1 fruit fly cellular context compared by ENCODE assay signal in the genomic region with DNA sequence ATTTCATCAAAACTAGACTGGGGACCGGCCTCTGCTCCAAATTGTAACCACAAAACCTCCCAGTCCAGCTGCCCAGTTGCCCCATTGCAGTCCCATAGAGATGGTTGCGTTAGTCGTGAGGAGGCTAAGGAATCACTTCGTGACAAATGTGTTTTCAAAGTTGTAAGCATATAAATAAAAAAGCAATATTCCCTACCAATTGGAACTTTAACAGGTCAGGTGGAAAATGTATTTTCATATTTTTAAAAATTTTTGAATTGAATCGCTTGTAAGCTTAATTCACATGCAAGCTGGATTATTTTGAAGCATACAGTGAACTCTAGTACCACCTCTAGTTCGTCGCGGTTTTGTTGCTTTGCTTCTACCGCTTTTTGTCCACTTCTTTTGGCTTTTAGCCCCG.
TF ChIP-seq lines count a peak whose summit lies in the region.

No protein-coding gene starts in this region.

TF ChIP-seq in whole organism, prepupa, 60 proteins besides CTCF, POLR2A, EP300 and RAD21 (continued from another document):
- TF ChIP-seq CG31627 (GFP tag; optimal IDR thresholded peaks at IDR 0.05; lab: Kevin White, UChicago) = no peak
- TF ChIP-seq Hr4 (GFP tag; optimal IDR thresholded peaks at IDR 0.05; lab: Kevin White, UChicago) = peak; percentile 71
- no peak for TF ChIP-seq topi (GFP tag; optimal IDR thresholded peaks at IDR 0.05; lab: Kevin White, UChicago)
- TF ChIP-seq CG16779 (tag; optimal IDR thresholded peaks at IDR 0.05; lab: Kevin White, UChicago) = no peak
- TF ChIP-seq CG6163 (GFP tag; IDR thresholded peaks at IDR 0.05; lab: Robert Waterston, UW) = 0 out of 3 replicates have a peak, but pooled peaks have one; percentile 14
- no peak for TF ChIP-seq Eip93F (GFP tag; optimal IDR thresholded peaks at IDR 0.05; lab: Kevin White, UChicago)
- TF ChIP-seq Met (GFP tag; optimal IDR thresholded peaks at IDR 0.05; lab: Kevin White, UChicago) = no peak
- TF ChIP-seq CG10669 (GFP tag; optimal IDR thresholded peaks at IDR 0.05; lab: Kevin White, UChicago) = peak; percentile 12
- no peak for TF ChIP-seq CG6854 (GFP tag; optimal IDR thresholded peaks at IDR 0.05; lab: Kevin White, UChicago)
- peak; percentile 13 for TF ChIP-seq fd59A (GFP tag; optimal IDR thresholded peaks at IDR 0.05; lab: Kevin White, UChicago)
- TF ChIP-seq CG6808 (GFP tag; optimal IDR thresholded peaks at IDR 0.05; lab: Kevin White, UChicago) = peak; percentile 43
- no peak for TF ChIP-seq CG7368 (GFP tag; optimal IDR thresholded peaks at IDR 0.05; lab: Kevin White, UChicago)
- peak; percentile 80 for TF ChIP-seq CG32006 (GFP tag; optimal IDR thresholded peaks at IDR 0.05; lab: Kevin White, UChicago)
- peak; percentile 16 for TF ChIP-seq dac (GFP tag; optimal IDR thresholded peaks at IDR 0.05; lab: Kevin White, UChicago)
- TF ChIP-seq CG10631 (GFP tag; optimal IDR thresholded peaks at IDR 0.05; lab: Kevin White, UChicago) = peak; percentile 56
- no peak for TF ChIP-seq ss (GFP tag; optimal IDR thresholded peaks at IDR 0.05; lab: Kevin White, UChicago)
- TF ChIP-seq Eip75B (GFP tag; optimal IDR thresholded peaks at IDR 0.05; lab: Kevin White, UChicago) = peak; percentile 22
- peak; percentile 49 for TF ChIP-seq acj6 (GFP tag; optimal IDR thresholded peaks at IDR 0.05; lab: Kevin White, UChicago)
- TF ChIP-seq CG1621 (tag; optimal IDR thresholded peaks at IDR 0.05; lab: Kevin White, UChicago) = no peak
- TF ChIP-seq eg (GFP tag; IDR thresholded peaks at IDR 0.05; lab: Robert Waterston, UW) = no peak
- peak; percentile 73 for TF ChIP-seq Eip78C (GFP tag; lab: Kevin White, UChicago)
- no peak for TF ChIP-seq fd85E (GFP tag; optimal IDR thresholded peaks at IDR 0.05; lab: Kevin White, UChicago)
- TF ChIP-seq CG3919 (GFP tag; optimal IDR thresholded peaks at IDR 0.05; lab: Kevin White, UChicago) = peak; percentile 13
- TF ChIP-seq achi (GFP tag; optimal IDR thresholded peaks at IDR 0.05; lab: Kevin White, UChicago) = peak; percentile 58
- TF ChIP-seq CG6276 (GFP tag; optimal IDR thresholded peaks at IDR 0.05; lab: Kevin White, UChicago) = peak; percentile 31
- TF ChIP-seq CG8319 (GFP tag; optimal IDR thresholded peaks at IDR 0.05; lab: Kevin White, UChicago) = no peak
- TF ChIP-seq CG11762 (GFP tag; optimal IDR thresholded peaks at IDR 0.05; lab: Kevin White, UChicago; ENCODE audit: insufficient read depth) = no peak
- TF ChIP-seq CG34406 (GFP tag; optimal IDR thresholded peaks at IDR 0.05; lab: Kevin White, UChicago) = no peak
- TF ChIP-seq Ets21C (GFP tag; optimal IDR thresholded peaks at IDR 0.05; lab: Kevin White, UChicago) = no peak
- TF ChIP-seq svp (GFP tag; lab: Kevin White, UChicago) = peak; percentile 41
- TF ChIP-seq Lpt (GFP tag; optimal IDR thresholded peaks at IDR 0.05; lab: Kevin White, UChicago) = peak; percentile 50
